Fruit fly (Drosophila melanogaster) whole organism, embryonic: ENCODE data around the gene CG34026.
A peak's percentile ranks its signal among the peaks of the same experiment; 100 is the strongest.

Experiments
- Aef1 ChIP-seq: fragments of 200-800 bp; sonication (Bioruptor generic); IDR thresholded peaks from 3 replicates; pipeline ENCODE4 v1.3.6; 2022; ENCODE audit warnings: missing biosample characterization, missing genetic modification characterization
- Atf-2 ChIP-seq: fragments of 200-800 bp; sonication (Bioruptor generic); optimal IDR thresholded peaks from 2 replicates; lab custom pipeline; 2016; ENCODE audit warnings: missing biosample characterization, missing genetic modification characterization
- B-H1 ChIP-seq: fragments of 200-800 bp; sonication (Bioruptor generic); IDR thresholded peaks from 3 replicates; pipeline ENCODE4 v1.3.6; 2022; ENCODE audit warnings: missing biosample characterization, missing genetic modification characterization
- Blimp-1 ChIP-seq: fragments of 200-800 bp; sonication (Bioruptor generic); optimal IDR thresholded peaks from 3 replicates; lab custom pipeline; 2018; ENCODE audit warnings: missing biosample characterization, missing genetic modification characterization, mild to moderate bottlenecking, moderate library complexity, missing genetic modification reagents
- CG10321 ChIP-seq: fragments of 200-800 bp; sonication (Bioruptor generic); IDR thresholded peaks from 2 replicates; pipeline ENCODE4 v1.3.6; 2022; ENCODE audit warnings: missing biosample characterization, missing genetic modification characterization
- CG10366 ChIP-seq: fragments of 200-800 bp; sonication (Bioruptor generic); IDR thresholded peaks from 2 replicates; pipeline ENCODE4 v1.3.6; 2022; ENCODE audit warnings: missing biosample characterization, missing genetic modification characterization
- CG10979 ChIP-seq: fragments of 200-800 bp; sonication (Bioruptor generic); optimal IDR thresholded peaks from 2 replicates; lab custom pipeline; 2018; ENCODE audit warnings: missing biosample characterization, mild to moderate bottlenecking, missing genetic modification characterization, moderate library complexity
- CG11247 ChIP-seq: fragments of 200-800 bp; sonication (Bioruptor generic); IDR thresholded peaks from 2 replicates; pipeline ENCODE4 v1.3.6; 2022; ENCODE audit warnings: missing biosample characterization, missing genetic modification characterization
- CG12155 ChIP-seq: fragments of 200-800 bp; sonication (Bioruptor generic); optimal IDR thresholded peaks from 3 replicates; lab custom pipeline; 2016; ENCODE audit warnings: missing biosample characterization, missing genetic modification characterization
- CG12236 ChIP-seq: fragments of 200-800 bp; sonication (Bioruptor generic); optimal IDR thresholded peaks from 2 replicates; lab custom pipeline; 2016; ENCODE audit warnings: missing biosample characterization, missing genetic modification characterization
- CG12299 ChIP-seq: fragments of 200-800 bp; sonication (Bioruptor generic); optimal IDR thresholded peaks from 2 replicates; lab custom pipeline; 2018; ENCODE audit warnings: missing biosample characterization, mild to moderate bottlenecking, missing genetic modification characterization
- CG13123 ChIP-seq: fragments of 200-800 bp; sonication (Bioruptor generic); optimal IDR thresholded peaks from 2 replicates; lab custom pipeline; 2016; ENCODE audit warnings: missing biosample characterization, missing genetic modification characterization
- CG13894 ChIP-seq: fragments of 200-800 bp; sonication (Bioruptor generic); optimal IDR thresholded peaks from 3 replicates; lab custom pipeline; 2018; ENCODE audit warnings: missing biosample characterization, mild to moderate bottlenecking, missing genetic modification characterization, moderate library complexity
- CG14965 ChIP-seq: fragments of 200-800 bp; sonication (Bioruptor generic); optimal IDR thresholded peaks from 2 replicates; lab custom pipeline; 2016; ENCODE audit warnings: missing biosample characterization, missing genetic modification characterization, borderline replicate concordance
- CG15479 ChIP-seq: fragments of 200-800 bp; sonication (Bioruptor generic); optimal IDR thresholded peaks from 3 replicates; lab custom pipeline; 2019; ENCODE audit warnings: missing biosample characterization, mild to moderate bottlenecking, missing genetic modification characterization, moderate library complexity
- CG16813 ChIP-seq: fragments of 200-800 bp; sonication (Bioruptor generic); IDR thresholded peaks from 3 replicates; pipeline ENCODE4 v1.3.6; 2022; ENCODE audit warnings: missing biosample characterization, missing genetic modification characterization; ENCODE audit not compliant: partially characterized antibody
- CG17802 ChIP-seq: fragments of 200-800 bp; sonication (Bioruptor generic); optimal IDR thresholded peaks from 2 replicates; lab custom pipeline; 2018; ENCODE audit warnings: missing biosample characterization, mild to moderate bottlenecking, missing genetic modification characterization, moderate library complexity
- CG18262 ChIP-seq: fragments of 200-800 bp; optimal IDR thresholded peaks from 3 replicates; lab custom pipeline; 2019; ENCODE audit warnings: missing biosample characterization, mild to moderate bottlenecking, missing genetic modification characterization, moderate library complexity
- CG4730 ChIP-seq: fragments of 200-800 bp; sonication (Bioruptor generic); IDR thresholded peaks from 2 replicates; pipeline ENCODE4 v1.3.6; 2022; ENCODE audit warnings: missing biosample characterization, missing genetic modification characterization
- CG7357 ChIP-seq: fragments of 200-800 bp; sonication (Bioruptor generic); IDR thresholded peaks from 3 replicates; pipeline ENCODE4 v1.3.6; 2022; ENCODE audit warnings: missing biosample characterization, missing genetic modification characterization
- CG9609 ChIP-seq: fragments of 200-800 bp; sonication (Bioruptor generic); optimal IDR thresholded peaks from 3 replicates; lab custom pipeline; 2016; ENCODE audit warnings: missing biosample characterization, missing genetic modification characterization
- CG9932 ChIP-seq: fragments of 200-800 bp; sonication (Bioruptor generic); IDR thresholded peaks from 2 replicates; pipeline ENCODE4 v1.3.6; 2022; ENCODE audit warnings: missing biosample characterization, missing genetic modification characterization
- D19A ChIP-seq: fragments of 200-800 bp; optimal IDR thresholded peaks from 3 replicates; lab custom pipeline; 2019; ENCODE audit warnings: missing biosample characterization, mild to moderate bottlenecking, missing genetic modification characterization, moderate library complexity
- Deaf1 ChIP-seq: fragments of 200-800 bp; optimal IDR thresholded peaks from 3 replicates; lab custom pipeline; 2019; ENCODE audit warnings: missing biosample characterization, mild to moderate bottlenecking, missing genetic modification characterization, moderate library complexity
- Dip3 ChIP-seq: fragments of 200-800 bp; sonication (Bioruptor generic); optimal IDR thresholded peaks from 3 replicates; lab custom pipeline; 2016; ENCODE audit warnings: missing biosample characterization, missing genetic modification characterization
- E2f2 ChIP-seq: fragments of 200-800 bp; sonication (Bioruptor generic); IDR thresholded peaks from 2 replicates; pipeline ENCODE4 v1.3.6; 2022; ENCODE audit warnings: missing biosample characterization, missing genetic modification characterization
- Gsc ChIP-seq: fragments of 200-800 bp; sonication (Bioruptor generic); IDR thresholded peaks from 2 replicates; pipeline ENCODE4 v1.3.6; 2022; ENCODE audit warnings: missing biosample characterization, missing genetic modification characterization
- H2.0 ChIP-seq: fragments of 200-800 bp; sonication (Bioruptor generic); IDR thresholded peaks from 2 replicates; pipeline ENCODE4 v1.3.6; 2022; ENCODE audit warnings: missing biosample characterization, missing genetic modification characterization
- Hr3 ChIP-seq: fragments of 200-800 bp; sonication (Bioruptor generic); optimal IDR thresholded peaks from 3 replicates; lab custom pipeline; 2016; ENCODE audit warnings: missing biosample characterization, missing genetic modification characterization
- Lim3 ChIP-seq: fragments of 200-800 bp; sonication (Bioruptor generic); IDR thresholded peaks from 2 replicates; pipeline ENCODE4 v1.3.6; 2022; ENCODE audit warnings: missing biosample characterization, missing genetic modification characterization
- Lpt ChIP-seq: fragments of >200 bp; optimal IDR thresholded peaks from 2 replicates; lab custom pipeline; 2018; ENCODE audit warnings: missing biosample characterization, missing genetic modification characterization
- Nf-YB ChIP-seq: fragments of 200-800 bp; sonication (Bioruptor generic); optimal IDR thresholded peaks from 3 replicates; lab custom pipeline; 2019; ENCODE audit warnings: missing biosample characterization, mild to moderate bottlenecking, missing genetic modification characterization, moderate library complexity
- Vsx1 ChIP-seq: fragments of 200-800 bp; sonication (Bioruptor generic); optimal IDR thresholded peaks from 2 replicates; lab custom pipeline; 2017; ENCODE audit warnings: missing biosample characterization, mild to moderate bottlenecking, missing genetic modification characterization, missing genetic modification reagents
- bsh ChIP-seq, 2 experiments: fragments of 200-800 bp; sonication (Bioruptor generic); optimal IDR thresholded peaks; 2 replicates each; lab custom pipeline; 2017 to 2018; ENCODE audit warnings: mild to moderate bottlenecking in 2 of 2, missing biosample characterization in 2 of 2, missing genetic modification characterization in 2 of 2, moderate library complexity in 1 of 2
- crol ChIP-seq: fragments of 200-800 bp; sonication (Bioruptor generic); IDR thresholded peaks from 2 replicates; pipeline ENCODE4 v1.3.6; 2022; ENCODE audit warnings: missing biosample characterization, missing genetic modification characterization
- da ChIP-seq: fragments of 200-800 bp; sonication (Bioruptor generic); optimal IDR thresholded peaks from 2 replicates; lab custom pipeline; 2016; ENCODE audit warnings: missing biosample characterization, missing genetic modification characterization
- fru ChIP-seq: fragments of >200 bp; optimal IDR thresholded peaks from 2 replicates; lab custom pipeline; 2017
- fu2 ChIP-seq: fragments of 200-800 bp; sonication (Bioruptor generic); optimal IDR thresholded peaks from 2 replicates; lab custom pipeline; 2016; ENCODE audit warnings: missing biosample characterization, missing genetic modification characterization
- hbn ChIP-seq: fragments of 200-800 bp; sonication (Bioruptor generic); IDR thresholded peaks from 2 replicates; pipeline ENCODE4 v1.3.6; 2022; ENCODE audit warnings: missing biosample characterization, missing genetic modification characterization; ENCODE audit not compliant: partially characterized antibody
- hkb ChIP-seq, 2 experiments: fragments of 200-800 bp in 1 of 2; fragments of >200 bp in 1 of 2; sonication (Bioruptor generic) in 1 of 2; IDR thresholded peaks in 1 of 2; optimal IDR thresholded peaks in 1 of 2; 2 replicates each; pipeline versions ENCODE4 v1.3.6 to Lab custom; 2017 to 2022; ENCODE audit warnings: missing biosample characterization in 1 of 2, missing genetic modification characterization in 1 of 2
- insv ChIP-seq, 2 experiments: fragments of 200-800 bp; sonication (Bioruptor generic); optimal IDR thresholded peaks; 3 replicates each; lab custom pipeline; 2016 to 2018; ENCODE audit warnings: missing biosample characterization in 2 of 2, missing genetic modification characterization in 2 of 2
- klu ChIP-seq: fragments of 200-800 bp; sonication (Bioruptor generic); IDR thresholded peaks from 2 replicates; pipeline ENCODE4 v1.3.6; 2022; ENCODE audit warnings: missing biosample characterization, missing genetic modification characterization
- nmo ChIP-seq: fragments of 200-800 bp; sonication (Bioruptor generic); optimal IDR thresholded peaks from 2 replicates; lab custom pipeline; 2018; ENCODE audit warnings: missing biosample characterization, mild to moderate bottlenecking, missing genetic modification characterization, moderate library complexity
- psq ChIP-seq: fragments of 200-800 bp; sonication (Bioruptor generic); optimal IDR thresholded peaks from 2 replicates; lab custom pipeline; 2017; ENCODE audit warnings: missing biosample characterization, missing genetic modification characterization
- row ChIP-seq: fragments of 200-800 bp; sonication (Bioruptor generic); IDR thresholded peaks from 3 replicates; pipeline ENCODE4 v1.3.6; 2022; ENCODE audit warnings: missing biosample characterization, missing genetic modification characterization
- seq ChIP-seq: fragments of 200-800 bp; sonication (Bioruptor generic); IDR thresholded peaks from 2 replicates; pipeline ENCODE4 v1.3.6; 2022; ENCODE audit warnings: missing biosample characterization, missing genetic modification characterization
- slou ChIP-seq: fragments of 200-800 bp; sonication (Bioruptor generic); optimal IDR thresholded peaks from 3 replicates; lab custom pipeline; 2016; ENCODE audit warnings: missing biosample characterization, missing genetic modification characterization
- ssp ChIP-seq: fragments of 200-800 bp; sonication (Bioruptor generic); IDR thresholded peaks from 2 replicates; pipeline ENCODE4 v1.3.6; 2022; ENCODE audit warnings: missing biosample characterization, missing genetic modification characterization
- tap ChIP-seq: fragments of 200-800 bp; optimal IDR thresholded peaks from 3 replicates; lab custom pipeline; 2019; ENCODE audit warnings: missing biosample characterization, mild to moderate bottlenecking, missing genetic modification characterization, moderate library complexity
- zen ChIP-seq: fragments of 200-800 bp; sonication (Bioruptor generic); optimal IDR thresholded peaks from 3 replicates; lab custom pipeline; 2018; ENCODE audit warnings: missing biosample characterization, mild to moderate bottlenecking, missing genetic modification characterization, moderate library complexity

The CG34026 gene

DNA sequence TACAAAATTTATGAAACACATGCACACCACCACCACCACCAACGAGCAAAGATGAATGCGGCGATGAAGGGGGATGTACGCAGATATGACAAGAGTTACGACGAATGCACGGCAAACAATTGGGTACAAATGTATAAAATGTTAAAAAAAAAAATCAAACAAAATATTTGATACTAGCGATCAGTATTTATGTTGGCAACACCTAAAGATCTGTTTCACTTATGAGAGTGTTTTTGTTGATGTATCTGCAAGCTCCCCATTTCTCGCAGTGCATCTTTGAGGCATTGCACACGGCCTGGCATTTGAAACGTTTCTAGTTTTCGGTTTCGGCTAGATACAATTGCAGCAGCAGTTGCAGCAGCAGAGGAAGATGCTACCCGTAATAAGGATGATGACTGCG is 46.8 kb upstream of the CG34026 start (continued):
- TF ChIP-seq Blimp-1 (GFP tag; lab: Kevin White, UChicago): peak; percentile 80
- peak; percentile 35; the same call in 1 of the 2 replicates for TF ChIP-seq seq (GFP tag; lab: Robert Waterston, UW)
- TF ChIP-seq CG13894 (tag; lab: Kevin White, UChicago): no peak
- TF ChIP-seq CG10321 (GFP tag; lab: Robert Waterston, UW): no peak
- no peak for TF ChIP-seq Deaf1
- TF ChIP-seq Dip3 (GFP tag; lab: Kevin White, UChicago): peak; percentile 11
- peak; percentile 68 for TF ChIP-seq CG18262 (tag; lab: Kevin White, UChicago)
- peak; percentile 71 for TF ChIP-seq Atf-2 (GFP tag; lab: Kevin White, UChicago)
- no peak for TF ChIP-seq Lim3 (GFP tag; lab: Robert Waterston, UW)
- peak; percentile 52 for TF ChIP-seq D19A
- TF ChIP-seq H2.0: peak; percentile 61
- TF ChIP-seq fu2 (GFP tag; lab: Kevin White, UChicago): peak; percentile 34
- TF ChIP-seq row (GFP tag; lab: Robert Waterston, UW): peak; percentile 80
- TF ChIP-seq CG9932: 0 out of 2 replicates have a peak, but pooled peaks have one; percentile 36
- TF ChIP-seq CG16813 (GFP tag; lab: Robert Waterston, UW): no peak
- TF ChIP-seq tap (tag; lab: Kevin White, UChicago): peak; percentile 35
- peak; percentile 29 for TF ChIP-seq CG17802
- peak; percentile 40; the same call in 1 of the 3 replicates for TF ChIP-seq Aef1 (GFP tag; lab: Robert Waterston, UW)
- peak; percentile 55; the same call in 1 of the 2 replicates for TF ChIP-seq CG11247
- TF ChIP-seq nmo (GFP tag; lab: Kevin White, UChicago): peak; percentile 82
- peak; percentile 42 for TF ChIP-seq Nf-YB (GFP tag; lab: Kevin White, UChicago)
- peak; percentile 31 for TF ChIP-seq da
- peak; percentile 51; the same call in 1 of the 2 replicates for TF ChIP-seq crol (GFP tag; lab: Robert Waterston, UW)
- TF ChIP-seq psq (GFP tag; lab: Kevin White, UChicago): no peak
- TF ChIP-seq hkb (optimal IDR thresholded peaks at IDR 0.05; lab: Kevin White, UChicago): no peak
- peak; percentile 83 for TF ChIP-seq hkb (GFP tag; IDR thresholded peaks at IDR 0.05; lab: Robert Waterston, UW)
- TF ChIP-seq insv (GFP tag; optimal IDR thresholded peaks at IDR 0.05; lab: Kevin White, UChicago): no peak
- TF ChIP-seq hbn: no peak
- TF ChIP-seq CG9609 (GFP tag; lab: Kevin White, UChicago): peak; percentile 70
- TF ChIP-seq CG14965 (GFP tag; lab: Kevin White, UChicago): peak; percentile 39
- TF ChIP-seq fru (lab: Kevin White, UChicago): no peak
- TF ChIP-seq Lpt (GFP tag; lab: Kevin White, UChicago): no peak
- TF ChIP-seq ssp (GFP tag; lab: Robert Waterston, UW): peak; percentile 41; the same call in 1 of the 2 replicates
- peak; percentile 74 for TF ChIP-seq Hr3 (GFP tag; lab: Kevin White, UChicago)
- TF ChIP-seq CG13123 (GFP tag; lab: Kevin White, UChicago): peak; percentile 44
- TF ChIP-seq CG10366 (GFP tag; lab: Robert Waterston, UW): peak; percentile 65
- TF ChIP-seq Vsx1 (GFP tag; lab: Kevin White, UChicago): peak; percentile 21
- peak; percentile 49 for TF ChIP-seq CG12236
- TF ChIP-seq CG7357: peak; percentile 34; the same call in 1 of the 3 replicates
- TF ChIP-seq CG15479 (GFP tag; lab: Kevin White, UChicago): no peak
- TF ChIP-seq zen (tag; lab: Kevin White, UChicago): peak; percentile 83
- no peak for TF ChIP-seq CG12299 (tag; lab: Kevin White, UChicago)
- TF ChIP-seq CG4730 (GFP tag; lab: Robert Waterston, UW): no peak; the same call in 1 of the 2 replicates
- TF ChIP-seq slou: peak; percentile 66
- TF ChIP-seq CG12155: peak; percentile 55
- TF ChIP-seq klu: 0 out of 2 replicates have a peak, but pooled peaks have one; percentile 25
- TF ChIP-seq E2f2: peak; percentile 32; the same call in 1 of the 2 replicates
- peak in 1 of 2 experiments; percentile 87 for TF ChIP-seq bsh (GFP tag; optimal IDR thresholded peaks at IDR 0.05; lab: Kevin White, UChicago)
- TF ChIP-seq Gsc: 0 out of 2 replicates have a peak, but pooled peaks have one; percentile 14
- TF ChIP-seq B-H1: no peak; the same call in 2 of the 3 replicates
- TF ChIP-seq CG10979 (tag; lab: Kevin White, UChicago): peak; percentile 88
